Fruit fly (Drosophila melanogaster) whole organism, embryonic: ENCODE results near the gene CG34310.

Experiments used
- Ada2b ChIP-seq: fragments of 200-800 bp; sonication (Bioruptor generic); IDR thresholded peaks from 2 replicates; pipeline ENCODE4 v1.3.6; 2022; ENCODE audit warnings: missing biosample characterization, missing genetic modification characterization
- Adf1 ChIP-seq: fragments of 200-800 bp; sonication (Bioruptor generic); IDR thresholded peaks from 2 replicates; pipeline ENCODE4 v1.3.6; 2022; ENCODE audit warnings: missing biosample characterization, missing genetic modification characterization
- B-H1 ChIP-seq: fragments of 200-800 bp; sonication (Bioruptor generic); IDR thresholded peaks from 3 replicates; pipeline ENCODE4 v1.3.6; 2022; ENCODE audit warnings: missing biosample characterization, missing genetic modification characterization
- CG11247 ChIP-seq: fragments of 200-800 bp; sonication (Bioruptor generic); IDR thresholded peaks from 2 replicates; pipeline ENCODE4 v1.3.6; 2022; ENCODE audit warnings: missing biosample characterization, missing genetic modification characterization
- CG11504 ChIP-seq: fragments of 200-800 bp; sonication (Bioruptor generic); optimal IDR thresholded peaks from 3 replicates; lab custom pipeline; 2019; ENCODE audit warnings: missing biosample characterization, mild to moderate bottlenecking, missing genetic modification characterization, moderate library complexity
- CG12659 ChIP-seq: fragments of 200-800 bp; sonication (Bioruptor generic); optimal IDR thresholded peaks from 3 replicates; lab custom pipeline; 2017; ENCODE audit warnings: mild to moderate bottlenecking, missing biosample characterization, missing genetic modification reagents, missing genetic modification characterization
- CG15696 ChIP-seq: fragments of 200-800 bp; sonication (Bioruptor generic); optimal IDR thresholded peaks from 2 replicates; lab custom pipeline; 2019; ENCODE audit warnings: missing biosample characterization, mild to moderate bottlenecking, missing genetic modification characterization, moderate library complexity
- CG17385 ChIP-seq: fragments of 200-800 bp; sonication (Bioruptor generic); optimal IDR thresholded peaks from 3 replicates; lab custom pipeline; 2018; ENCODE audit warnings: missing biosample characterization, mild to moderate bottlenecking, missing genetic modification characterization
- CG17829 ChIP-seq: fragments of 200-800 bp; optimal IDR thresholded peaks from 2 replicates; lab custom pipeline; 2019; ENCODE audit warnings: missing biosample characterization, mild to moderate bottlenecking, missing genetic modification characterization, moderate library complexity
- CG2120 ChIP-seq: fragments of 200-800 bp; sonication (Bioruptor generic); optimal IDR thresholded peaks from 3 replicates; lab custom pipeline; 2016; ENCODE audit warnings: missing biosample characterization, missing genetic modification characterization
- CG32772 ChIP-seq: fragments of 200-800 bp; sonication (Bioruptor generic); IDR thresholded peaks from 2 replicates; pipeline ENCODE4 v1.3.6; 2022; ENCODE audit warnings: missing biosample characterization, missing genetic modification characterization
- CG34422 ChIP-seq: fragments of 200-800 bp; sonication (Bioruptor generic); IDR thresholded peaks from 3 replicates; pipeline ENCODE4 v1.3.6; 2022; ENCODE audit warnings: missing biosample characterization, missing genetic modification characterization
- CG42726 ChIP-seq: fragments of 200-800 bp; sonication (Bioruptor generic); IDR thresholded peaks from 2 replicates; pipeline ENCODE4 v1.3.6; 2022; ENCODE audit warnings: missing biosample characterization, missing genetic modification characterization; ENCODE audit not compliant: partially characterized antibody
- CG4360 ChIP-seq: fragments of 200-800 bp; sonication (Bioruptor generic); IDR thresholded peaks from 2 replicates; pipeline ENCODE4 v1.3.6; 2022; ENCODE audit warnings: missing biosample characterization, missing genetic modification characterization
- CG43689 ChIP-seq: fragments of 200-800 bp; sonication (Bioruptor generic); IDR thresholded peaks from 2 replicates; pipeline ENCODE4 v1.3.6; 2022; ENCODE audit warnings: missing biosample characterization, missing genetic modification characterization
- CG6813 ChIP-seq: fragments of 200-800 bp; sonication (Bioruptor generic); optimal IDR thresholded peaks from 2 replicates; lab custom pipeline; 2017; ENCODE audit warnings: missing biosample characterization, missing genetic modification characterization, mild to moderate bottlenecking, moderate library complexity, missing genetic modification reagents
- CG6854 ChIP-seq: fragments of 200-800 bp; sonication (Bioruptor generic); optimal IDR thresholded peaks from 3 replicates; lab custom pipeline; 2017; ENCODE audit warnings: missing biosample characterization, mild to moderate bottlenecking, missing genetic modification characterization
- CG7271 ChIP-seq: fragments of 200-800 bp; sonication (Bioruptor generic); optimal IDR thresholded peaks from 2 replicates; lab custom pipeline; 2018; ENCODE audit warnings: missing biosample characterization, mild to moderate bottlenecking, missing genetic modification characterization, moderate library complexity
- CG7987 ChIP-seq: fragments of 200-800 bp; sonication (Bioruptor generic); optimal IDR thresholded peaks from 2 replicates; lab custom pipeline; 2018; ENCODE audit warnings: missing biosample characterization, mild to moderate bottlenecking, missing genetic modification characterization, moderate library complexity
- CG9932 ChIP-seq: fragments of 200-800 bp; sonication (Bioruptor generic); IDR thresholded peaks from 2 replicates; pipeline ENCODE4 v1.3.6; 2022; ENCODE audit warnings: missing biosample characterization, missing genetic modification characterization
- CHES-1-like ChIP-seq: fragments of 200-800 bp; sonication (Bioruptor generic); optimal IDR thresholded peaks from 2 replicates; lab custom pipeline; 2016; ENCODE audit warnings: missing biosample characterization, missing genetic modification characterization
- Dad ChIP-seq: fragments of 200-800 bp; sonication (Bioruptor generic); optimal IDR thresholded peaks from 3 replicates; lab custom pipeline; 2016; ENCODE audit warnings: missing biosample characterization, missing genetic modification characterization
- GATAe ChIP-seq: fragments of 200-800 bp; sonication (Bioruptor generic); conservative IDR thresholded peaks from 2 replicates; pipeline ENCODE4 v1.3.6; 2022; ENCODE audit warnings: missing biosample characterization, missing genetic modification characterization
- H2.0 ChIP-seq: fragments of 200-800 bp; sonication (Bioruptor generic); IDR thresholded peaks from 2 replicates; pipeline ENCODE4 v1.3.6; 2022; ENCODE audit warnings: missing biosample characterization, missing genetic modification characterization
- Hr3 ChIP-seq: fragments of 200-800 bp; sonication (Bioruptor generic); optimal IDR thresholded peaks from 3 replicates; lab custom pipeline; 2016; ENCODE audit warnings: missing biosample characterization, missing genetic modification characterization
- Jarid2 ChIP-seq: fragments of 200-800 bp; sonication (Bioruptor generic); optimal IDR thresholded peaks from 3 replicates; lab custom pipeline; 2017; ENCODE audit warnings: mild to moderate bottlenecking, missing biosample characterization, missing genetic modification reagents, missing genetic modification characterization
- Mad ChIP-seq: fragments of 200-800 bp; sonication (Bioruptor generic); optimal IDR thresholded peaks from 2 replicates; lab custom pipeline; 2016; ENCODE audit warnings: missing biosample characterization, missing genetic modification characterization
- Med ChIP-seq: fragments of 200-800 bp; sonication (Bioruptor generic); peaks from one replicate; lab custom pipeline; 2016; ENCODE audit warnings: missing biosample characterization, missing genetic modification characterization, mild to moderate bottlenecking, inconsistent platforms, moderate library complexity
- NC2α ChIP-seq: fragments of 200-800 bp; sonication (Bioruptor generic); optimal IDR thresholded peaks from 2 replicates; lab custom pipeline; 2016; ENCODE audit warnings: missing biosample characterization, missing genetic modification characterization
- Nf-YA ChIP-seq: fragments of 200-800 bp; sonication (Bioruptor generic); IDR thresholded peaks from 2 replicates; pipeline ENCODE4 v1.3.6; 2022; ENCODE audit warnings: missing biosample characterization, missing genetic modification characterization
- Usf ChIP-seq: fragments of 200-800 bp; sonication (Bioruptor generic); optimal IDR thresholded peaks from 2 replicates; lab custom pipeline; 2017; ENCODE audit warnings: missing genotype, missing biosample characterization, missing genetic modification characterization
- Xbp1 ChIP-seq: fragments of 200-800 bp; sonication (Bioruptor generic); optimal IDR thresholded peaks from 3 replicates; lab custom pipeline; 2016; ENCODE audit warnings: missing biosample characterization, mild to moderate bottlenecking, missing genetic modification characterization
- aop ChIP-seq: fragments of 200-800 bp; sonication (Bioruptor generic); IDR thresholded peaks from 2 replicates; pipeline ENCODE4 v1.3.6; 2022; ENCODE audit warnings: missing biosample characterization, missing genetic modification characterization
- bigmax ChIP-seq: fragments of 200-800 bp; sonication (Bioruptor generic); optimal IDR thresholded peaks from 2 replicates; lab custom pipeline; 2018; ENCODE audit warnings: missing biosample characterization, mild to moderate bottlenecking, missing genetic modification characterization
- cas ChIP-seq: fragments of 200-800 bp; sonication (Bioruptor generic); IDR thresholded peaks from 2 replicates; pipeline ENCODE4 v1.3.6; 2022; ENCODE audit warnings: missing biosample characterization, missing genetic modification characterization
- dan ChIP-seq: fragments of 200-800 bp; sonication (Bioruptor generic); IDR thresholded peaks from 2 replicates; pipeline ENCODE4 v1.3.6; 2022; ENCODE audit warnings: missing biosample characterization, missing genetic modification characterization
- dpn ChIP-seq, 2 experiments: fragments of 200-800 bp; sonication (Bioruptor generic); optimal IDR thresholded peaks; 3 replicates each; lab custom pipeline; 2016; ENCODE audit warnings: missing biosample characterization in 2 of 2, missing genetic modification characterization in 2 of 2
- emc ChIP-seq: fragments of 200-800 bp; sonication (Bioruptor generic); optimal IDR thresholded peaks from 2 replicates; lab custom pipeline; 2016; ENCODE audit warnings: missing biosample characterization, missing genetic modification characterization
- exex ChIP-seq: fragments of 200-800 bp; sonication (Bioruptor generic); optimal IDR thresholded peaks from 4 replicates; lab custom pipeline; 2018; ENCODE audit warnings: missing biosample characterization, mild to moderate bottlenecking, missing genetic modification characterization, moderate library complexity
- grn ChIP-seq: fragments of 200-800 bp; sonication (Bioruptor generic); optimal IDR thresholded peaks from 3 replicates; lab custom pipeline; 2017; ENCODE audit warnings: missing biosample characterization, missing genetic modification characterization
- h ChIP-seq: fragments of >200 bp; optimal IDR thresholded peaks from 2 replicates; lab custom pipeline; 2017
- lab ChIP-seq: fragments of 200-800 bp; sonication (Bioruptor generic); optimal IDR thresholded peaks from 3 replicates; lab custom pipeline; 2017; ENCODE audit warnings: missing biosample characterization, missing genetic modification characterization, mild to moderate bottlenecking, moderate library complexity, missing genetic modification reagents
- lov ChIP-seq, 2 experiments: fragments of 200-800 bp in 1 of 2; fragments of >200 bp in 1 of 2; sonication (Bioruptor generic) in 1 of 2; IDR thresholded peaks in 1 of 2; optimal IDR thresholded peaks in 1 of 2; 2 replicates in 1 of 2; 3 replicates in 1 of 2; pipeline versions ENCODE4 v1.3.6 to Lab custom; 2017 to 2022; ENCODE audit warnings: missing biosample characterization in 1 of 2, missing genetic modification characterization in 1 of 2
- maf-S ChIP-seq: fragments of 200-800 bp; sonication (Bioruptor generic); optimal IDR thresholded peaks from 2 replicates; lab custom pipeline; 2016; ENCODE audit warnings: missing biosample characterization, missing genetic modification characterization
- pros ChIP-seq: fragments of 200-800 bp; sonication (Bioruptor generic); optimal IDR thresholded peaks from 3 replicates; lab custom pipeline; 2019; ENCODE audit warnings: missing biosample characterization, mild to moderate bottlenecking, missing genetic modification characterization, moderate library complexity
- ro ChIP-seq: fragments of 200-800 bp; sonication (Bioruptor generic); IDR thresholded peaks from 2 replicates; pipeline ENCODE4 v1.3.6; 2022; ENCODE audit warnings: missing biosample characterization, missing genetic modification characterization
- sd ChIP-seq: fragments of 200-800 bp; sonication (Bioruptor generic); optimal IDR thresholded peaks from 3 replicates; lab custom pipeline; 2018; ENCODE audit warnings: missing biosample characterization, mild to moderate bottlenecking, missing genetic modification characterization, moderate library complexity
- sens ChIP-seq: fragments of 200-800 bp; sonication (Bioruptor generic); peaks from one replicate; lab custom pipeline; 2016; ENCODE audit warnings: missing biosample characterization, missing genetic modification characterization
- slbo ChIP-seq: fragments of 200-800 bp; sonication (Bioruptor generic); IDR thresholded peaks from 2 replicates; pipeline ENCODE4 v1.3.6; 2022; ENCODE audit warnings: missing biosample characterization, missing genetic modification characterization
- so ChIP-seq: fragments of 200-800 bp; sonication (Bioruptor generic); IDR thresholded peaks from 3 replicates; pipeline ENCODE4 v1.3.6; 2022; ENCODE audit warnings: missing biosample characterization, missing genetic modification characterization
- trem ChIP-seq: fragments of 200-800 bp; optimal IDR thresholded peaks from 3 replicates; lab custom pipeline; 2019; ENCODE audit warnings: missing biosample characterization, mild to moderate bottlenecking, missing genetic modification characterization, moderate library complexity
- wor ChIP-seq: fragments of 200-800 bp; sonication (Bioruptor generic); IDR thresholded peaks from 2 replicates; pipeline ENCODE4 v1.3.6; 2022; ENCODE audit warnings: missing biosample characterization, missing genetic modification characterization

Gene CG34310

DNA sequence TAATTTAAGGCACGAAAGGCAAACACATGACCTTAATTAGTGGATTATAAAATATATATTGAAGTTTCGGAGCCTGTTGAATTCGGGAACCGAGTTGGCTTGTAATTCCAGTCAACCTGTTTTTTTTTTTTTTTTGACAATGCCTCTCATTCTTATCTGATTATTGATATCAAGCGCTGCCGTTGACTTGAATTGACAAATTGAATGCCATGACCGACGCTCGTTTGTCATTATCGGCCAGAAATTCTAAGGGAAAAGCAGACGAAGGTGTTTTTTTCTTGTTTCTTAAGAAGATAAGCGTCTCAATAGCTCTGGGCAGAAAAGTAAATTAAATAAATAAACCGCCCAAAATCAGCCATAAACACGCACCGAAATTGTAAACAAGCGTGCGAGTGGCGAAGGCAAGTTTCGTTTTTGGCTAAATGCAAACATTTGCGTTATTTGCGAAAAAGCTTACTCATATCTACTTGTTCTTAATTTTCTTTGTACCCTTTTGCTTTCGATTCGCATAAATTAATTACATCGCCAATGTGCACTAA, 20.2 kb upstream of the CG34310 start (continued):
- TF ChIP-seq grn (GFP tag; lab: Kevin White, UChicago) (peak; percentile 80), Adf1 (GFP tag; lab: Robert Waterston, UW) (peak; percentile 17; the same call in 1 of the 2 replicates), CG2120 (GFP tag; lab: Kevin White, UChicago) (peak; percentile 20), CG12659 (GFP tag; lab: Kevin White, UChicago) (no peak), H2.0 (GFP tag; lab: Robert Waterston, UW) (no peak), CG7987 (peak; percentile 60), CG11504 (tag; lab: Kevin White, UChicago) (no peak), maf-S (GFP tag; lab: Kevin White, UChicago) (no peak), Med (GFP tag; lab: Kevin White, UChicago) (peak; percentile 3), Dad (no peak), sens (GFP tag; lab: Kevin White, UChicago) (peak; percentile 28), CG17385 (GFP tag; lab: Kevin White, UChicago) (no peak), CG17829 (tag; lab: Kevin White, UChicago) (no peak), dpn (GFP tag; optimal IDR thresholded peaks at IDR 0.05; lab: Kevin White, UChicago) (no peak), pros (GFP tag; lab: Kevin White, UChicago) (no peak), emc (GFP tag; lab: Kevin White, UChicago) (no peak), so (no peak), cas (no peak), CG4360 (GFP tag; lab: Robert Waterston, UW) (no peak), slbo (GFP tag; lab: Robert Waterston, UW) (no peak), CG32772 (GFP tag; lab: Robert Waterston, UW) (peak; percentile 12; the same call in 1 of the 2 replicates), Jarid2 (no peak), CG6813 (peak; percentile 43), Ada2b (GFP tag; lab: Robert Waterston, UW) (no peak), Usf (GFP tag; lab: Kevin White, UChicago) (no peak), sd (tag; lab: Kevin White, UChicago) (peak; percentile 35), Nf-YA (GFP tag; lab: Robert Waterston, UW) (no peak), dan (GFP tag; lab: Robert Waterston, UW) (no peak), lov (optimal IDR thresholded peaks at IDR 0.05; lab: Kevin White, UChicago) (no peak), lov (GFP tag; IDR thresholded peaks at IDR 0.05; lab: Robert Waterston, UW) (no peak), B-H1 (GFP tag; lab: Robert Waterston, UW) (no peak), CG11247 (GFP tag; lab: Robert Waterston, UW) (no peak), CHES-1-like (GFP tag; lab: Kevin White, UChicago) (no peak), aop (GFP tag; lab: Robert Waterston, UW) (no peak), lab (GFP tag; lab: Kevin White, UChicago) (peak; percentile 56), CG34422 (GFP tag; lab: Robert Waterston, UW) (no peak), CG43689 (GFP tag; lab: Robert Waterston, UW) (no peak), Hr3 (GFP tag; lab: Kevin White, UChicago) (no peak), exex (tag; lab: Kevin White, UChicago) (peak; percentile 64), Xbp1 (GFP tag; lab: Kevin White, UChicago) (no peak), trem (no peak), ro (GFP tag; lab: Robert Waterston, UW) (no peak), GATAe (GFP tag; lab: Robert Waterston, UW) (peak; percentile 18; the same call in 1 of the 2 replicates), bigmax (no peak), Mad (GFP tag; lab: Kevin White, UChicago) (no peak), CG15696 (tag; lab: Kevin White, UChicago) (no peak), h (lab: Kevin White, UChicago) (no peak), CG6854 (GFP tag; lab: Kevin White, UChicago) (no peak), NC2α (no peak), wor (no peak), CG9932 (no peak), CG42726 (GFP tag; lab: Robert Waterston, UW) (no peak), CG7271 (tag; lab: Kevin White, UChicago) (no peak)
